Fruit fly (Drosophila melanogaster) whole organism, embryonic: ENCODE measurements around the gene CG32161.

Source experiments
- Bgb ChIP-seq: fragments of 200-800 bp; sonication (Bioruptor generic); IDR thresholded peaks from 2 replicates; pipeline ENCODE4 v1.3.6; 2022; ENCODE audit warnings: missing biosample characterization, missing genetic modification characterization; ENCODE audit not compliant: partially characterized antibody
- CG10462 ChIP-seq: fragments of 200-800 bp; sonication (Bioruptor generic); optimal IDR thresholded peaks from 2 replicates; lab custom pipeline; 2016; ENCODE audit warnings: missing biosample characterization, missing genetic modification characterization
- CG10979 ChIP-seq: fragments of 200-800 bp; sonication (Bioruptor generic); optimal IDR thresholded peaks from 2 replicates; lab custom pipeline; 2018; ENCODE audit warnings: missing biosample characterization, mild to moderate bottlenecking, missing genetic modification characterization, moderate library complexity
- CG11504 ChIP-seq: fragments of 200-800 bp; sonication (Bioruptor generic); optimal IDR thresholded peaks from 3 replicates; lab custom pipeline; 2019; ENCODE audit warnings: missing biosample characterization, mild to moderate bottlenecking, missing genetic modification characterization, moderate library complexity
- CG14710 ChIP-seq: fragments of 200-800 bp; sonication (Bioruptor generic); optimal IDR thresholded peaks from 3 replicates; lab custom pipeline; 2019; ENCODE audit warnings: missing biosample characterization, mild to moderate bottlenecking, missing genetic modification characterization, moderate library complexity
- CG14860 ChIP-seq: fragments of 200-800 bp; sonication (Bioruptor generic); IDR thresholded peaks from 3 replicates; pipeline ENCODE4 v1.3.6; 2022; ENCODE audit warnings: missing biosample characterization, missing genetic modification characterization; ENCODE audit not compliant: partially characterized antibody
- CG15073 ChIP-seq: fragments of 200-800 bp; sonication (Bioruptor generic); optimal IDR thresholded peaks from 2 replicates; lab custom pipeline; 2016; ENCODE audit warnings: missing biosample characterization, missing genetic modification characterization
- CG15269 ChIP-seq: fragments of 200-800 bp; sonication (Bioruptor generic); optimal IDR thresholded peaks from 2 replicates; lab custom pipeline; 2018; ENCODE audit warnings: missing biosample characterization, mild to moderate bottlenecking, missing genetic modification characterization, moderate library complexity
- CG16863 ChIP-seq: fragments of 200-800 bp; sonication (Bioruptor generic); optimal IDR thresholded peaks from 3 replicates; lab custom pipeline; 2016; ENCODE audit warnings: missing biosample characterization, missing genetic modification characterization
- CG17385 ChIP-seq: fragments of 200-800 bp; sonication (Bioruptor generic); optimal IDR thresholded peaks from 3 replicates; lab custom pipeline; 2018; ENCODE audit warnings: missing biosample characterization, mild to moderate bottlenecking, missing genetic modification characterization
- CG17829 ChIP-seq: fragments of 200-800 bp; optimal IDR thresholded peaks from 2 replicates; lab custom pipeline; 2019; ENCODE audit warnings: missing biosample characterization, mild to moderate bottlenecking, missing genetic modification characterization, moderate library complexity
- CG17912 ChIP-seq: fragments of 200-800 bp; sonication (Bioruptor generic); optimal IDR thresholded peaks from 2 replicates; lab custom pipeline; 2018; ENCODE audit warnings: missing biosample characterization, mild to moderate bottlenecking, missing genetic modification characterization
- CG18262 ChIP-seq: fragments of 200-800 bp; optimal IDR thresholded peaks from 3 replicates; lab custom pipeline; 2019; ENCODE audit warnings: missing biosample characterization, mild to moderate bottlenecking, missing genetic modification characterization, moderate library complexity
- CG2678 ChIP-seq: fragments of 200-800 bp; sonication (Bioruptor generic); optimal IDR thresholded peaks from 3 replicates; lab custom pipeline; 2019; ENCODE audit warnings: missing biosample characterization, mild to moderate bottlenecking, missing genetic modification characterization, moderate library complexity
- CG31224 ChIP-seq: fragments of 200-800 bp; sonication (Bioruptor generic); IDR thresholded peaks from 2 replicates; pipeline ENCODE4 v1.3.6; 2022; ENCODE audit warnings: missing biosample characterization, missing genetic modification characterization
- CG33213 ChIP-seq: fragments of 200-800 bp; sonication (Bioruptor generic); optimal IDR thresholded peaks from 3 replicates; lab custom pipeline; 2016; ENCODE audit warnings: missing biosample characterization, missing genetic modification characterization
- CG8388 ChIP-seq: fragments of 200-800 bp; sonication (Bioruptor generic); optimal IDR thresholded peaks from 2 replicates; lab custom pipeline; 2019; ENCODE audit warnings: missing biosample characterization, mild to moderate bottlenecking, missing genetic modification characterization, moderate library complexity
- Dbx ChIP-seq: fragments of 200-800 bp; sonication (Bioruptor generic); IDR thresholded peaks from 3 replicates; pipeline ENCODE4 v1.3.6; 2022; ENCODE audit warnings: missing biosample characterization, missing genetic modification characterization
- Dip2 ChIP-seq: fragments of 200-800 bp; sonication (Bioruptor generic); IDR thresholded peaks from 2 replicates; pipeline ENCODE4 v1.3.6; 2022; ENCODE audit warnings: missing biosample characterization, missing genetic modification characterization
- Dll ChIP-seq: fragments of 200-800 bp; sonication (Bioruptor generic); IDR thresholded peaks from 4 replicates; pipeline ENCODE4 v1.3.6; 2022; ENCODE audit warnings: missing biosample characterization, missing genetic modification characterization; ENCODE audit not compliant: partially characterized antibody
- Doc3 ChIP-seq: fragments of 200-800 bp; sonication (Bioruptor generic); IDR thresholded peaks from 3 replicates; pipeline ENCODE4 v1.3.6; 2022; ENCODE audit warnings: missing biosample characterization, missing genetic modification characterization; ENCODE audit not compliant: partially characterized antibody
- Dref ChIP-seq: fragments of 200-800 bp; sonication (Bioruptor generic); IDR thresholded peaks from 2 replicates; pipeline ENCODE4 v1.3.6; 2022; ENCODE audit warnings: missing biosample characterization, missing genetic modification characterization
- Fer1 ChIP-seq: fragments of 200-800 bp; sonication (Bioruptor generic); optimal IDR thresholded peaks from 2 replicates; lab custom pipeline; 2017; ENCODE audit warnings: missing biosample characterization, mild to moderate bottlenecking, missing genetic modification characterization
- GATAe ChIP-seq: fragments of 200-800 bp; sonication (Bioruptor generic); conservative IDR thresholded peaks from 2 replicates; pipeline ENCODE4 v1.3.6; 2022; ENCODE audit warnings: missing biosample characterization, missing genetic modification characterization
- Hr51 ChIP-seq, 2 experiments: fragments of 200-800 bp; sonication (Bioruptor generic); optimal IDR thresholded peaks; 2 replicates in 1 of 2; 3 replicates in 1 of 2; lab custom pipeline; 2016 to 2018; ENCODE audit warnings: missing biosample characterization in 2 of 2, missing genetic modification characterization in 2 of 2, mild to moderate bottlenecking in 1 of 2, moderate library complexity in 1 of 2
- Lim3 ChIP-seq: fragments of 200-800 bp; sonication (Bioruptor generic); IDR thresholded peaks from 2 replicates; pipeline ENCODE4 v1.3.6; 2022; ENCODE audit warnings: missing biosample characterization, missing genetic modification characterization
- MTF-1 ChIP-seq: fragments of 200-800 bp; sonication (Bioruptor generic); optimal IDR thresholded peaks from 2 replicates; lab custom pipeline; 2018; ENCODE audit warnings: missing biosample characterization, mild to moderate bottlenecking, missing genetic modification characterization, borderline replicate concordance
- Mrtf ChIP-seq: fragments of 200-800 bp; sonication (Bioruptor generic); IDR thresholded peaks from 3 replicates; pipeline ENCODE4 v1.3.6; 2022; ENCODE audit warnings: missing biosample characterization, missing genetic modification characterization
- NK7.1 ChIP-seq: fragments of 200-800 bp; sonication (Bioruptor generic); optimal IDR thresholded peaks from 3 replicates; lab custom pipeline; 2016; ENCODE audit warnings: missing biosample characterization, missing genetic modification characterization
- NfI ChIP-seq: fragments of 200-800 bp; sonication (Bioruptor generic); optimal IDR thresholded peaks from 3 replicates; lab custom pipeline; 2018; ENCODE audit warnings: missing biosample characterization, mild to moderate bottlenecking, missing genetic modification characterization, moderate library complexity
- Opbp ChIP-seq: fragments of 200-800 bp; sonication (Bioruptor generic); IDR thresholded peaks from 3 replicates; pipeline ENCODE4 v1.3.6; 2022; ENCODE audit warnings: missing biosample characterization, missing genetic modification characterization; ENCODE audit not compliant: partially characterized antibody
- Optix ChIP-seq: fragments of 200-800 bp; sonication (Bioruptor generic); IDR thresholded peaks from 3 replicates; pipeline ENCODE4 v1.3.6; 2022; ENCODE audit warnings: missing biosample characterization, missing genetic modification characterization
- Taf1 ChIP-seq: fragments of 200-800 bp; sonication (Bioruptor generic); IDR thresholded peaks from 2 replicates; pipeline ENCODE4 v1.3.6; 2022; ENCODE audit warnings: missing biosample characterization, missing genetic modification characterization
- ac ChIP-seq: fragments of 200-800 bp; sonication (Bioruptor generic); optimal IDR thresholded peaks from 3 replicates; lab custom pipeline; 2017; ENCODE audit warnings: missing biosample characterization, mild to moderate bottlenecking, missing genetic modification characterization
- ash1 ChIP-seq: fragments of 200-800 bp; sonication (Bioruptor generic); optimal IDR thresholded peaks from 2 replicates; lab custom pipeline; 2018; ENCODE audit warnings: missing biosample characterization, mild to moderate bottlenecking, missing genetic modification characterization
- bowl ChIP-seq: fragments of 200-800 bp; sonication (Bioruptor generic); IDR thresholded peaks from 2 replicates; pipeline ENCODE4 v1.3.6; 2022; ENCODE audit warnings: missing biosample characterization, missing genetic modification characterization
- br ChIP-seq: fragments of >200 bp; optimal IDR thresholded peaks from 2 replicates; lab custom pipeline; 2017
- btn ChIP-seq: fragments of 200-800 bp; sonication (Bioruptor generic); optimal IDR thresholded peaks from 2 replicates; lab custom pipeline; 2016; ENCODE audit warnings: missing biosample characterization, missing genetic modification characterization
- chn ChIP-seq: fragments of 200-800 bp; sonication (Bioruptor generic); optimal IDR thresholded peaks from 2 replicates; lab custom pipeline; 2016; ENCODE audit warnings: missing biosample characterization, missing genetic modification characterization
- emc ChIP-seq: fragments of 200-800 bp; sonication (Bioruptor generic); optimal IDR thresholded peaks from 2 replicates; lab custom pipeline; 2016; ENCODE audit warnings: missing biosample characterization, missing genetic modification characterization
- exex ChIP-seq: fragments of 200-800 bp; sonication (Bioruptor generic); optimal IDR thresholded peaks from 4 replicates; lab custom pipeline; 2018; ENCODE audit warnings: missing biosample characterization, mild to moderate bottlenecking, missing genetic modification characterization, moderate library complexity
- ftz-f1 ChIP-seq: fragments of 200-800 bp; sonication (Bioruptor generic); optimal IDR thresholded peaks from 2 replicates; lab custom pipeline; 2016; ENCODE audit warnings: missing biosample characterization, missing genetic modification characterization
- gt ChIP-seq: fragments of 200-800 bp; sonication (Bioruptor generic); IDR thresholded peaks from 2 replicates; pipeline ENCODE4 v1.3.6; 2022; ENCODE audit warnings: missing biosample characterization, missing genetic modification characterization
- kay ChIP-seq: fragments of 200-800 bp; sonication (Bioruptor generic); optimal IDR thresholded peaks from 2 replicates; lab custom pipeline; 2016; ENCODE audit warnings: missing biosample characterization, missing genetic modification characterization
- nerfin-2 ChIP-seq: fragments of 200-800 bp; sonication (Bioruptor generic); IDR thresholded peaks from 2 replicates; pipeline ENCODE4 v1.3.6; 2022; ENCODE audit warnings: missing biosample characterization, missing genetic modification characterization; ENCODE audit not compliant: partially characterized antibody
- pnt ChIP-seq: fragments of 200-800 bp; sonication (Bioruptor generic); optimal IDR thresholded peaks from 3 replicates; lab custom pipeline; 2016; ENCODE audit warnings: missing biosample characterization, missing genetic modification characterization
- sens-2 ChIP-seq: fragments of 200-800 bp; sonication (Bioruptor generic); IDR thresholded peaks from 2 replicates; pipeline ENCODE4 v1.3.6; 2022; ENCODE audit warnings: missing biosample characterization, missing genetic modification characterization
- ssp ChIP-seq: fragments of 200-800 bp; sonication (Bioruptor generic); IDR thresholded peaks from 2 replicates; pipeline ENCODE4 v1.3.6; 2022; ENCODE audit warnings: missing biosample characterization, missing genetic modification characterization
- stc ChIP-seq: fragments of 200-800 bp; sonication (Bioruptor generic); IDR thresholded peaks from 2 replicates; pipeline ENCODE4 v1.3.6; 2022; ENCODE audit warnings: missing biosample characterization, missing genetic modification characterization
- tgo ChIP-seq: fragments of 200-800 bp; sonication (Bioruptor generic); IDR thresholded peaks from 3 replicates; pipeline ENCODE4 v1.3.6; 2022; ENCODE audit warnings: missing biosample characterization, missing genetic modification characterization
- unc-4 ChIP-seq: fragments of 200-800 bp; sonication (Bioruptor generic); IDR thresholded peaks from 2 replicates; pipeline ENCODE4 v1.3.6; 2022; ENCODE audit warnings: missing biosample characterization, missing genetic modification characterization; ENCODE audit not compliant: partially characterized antibody

CG32161 gene

DNA sequence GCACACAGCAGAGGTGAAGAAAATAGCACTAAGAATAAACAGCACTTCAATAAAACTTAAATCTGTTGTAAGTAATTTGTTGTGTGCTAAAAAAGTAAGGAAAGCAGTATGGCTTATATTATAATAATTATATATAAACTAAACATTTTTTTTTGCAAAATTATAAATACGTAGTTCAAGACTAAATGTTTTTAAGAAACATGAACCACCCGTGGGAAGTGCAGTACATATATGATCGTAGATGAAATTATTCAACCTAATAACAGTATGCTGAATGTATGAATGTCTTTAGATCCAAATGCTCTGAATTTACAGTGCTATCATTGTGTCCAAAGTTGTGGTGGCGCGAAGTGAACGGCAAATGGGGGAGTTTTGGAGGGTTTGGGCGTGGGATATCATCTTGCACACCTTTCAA lies 24.7 kb downstream of the CG32161 start (continued):
- TF ChIP-seq gt (GFP tag; lab: Robert Waterston, UW) (no peak), Lim3 (GFP tag; lab: Robert Waterston, UW) (no peak), Doc3 (no peak), ash1 (GFP tag; lab: Kevin White, UChicago) (no peak), Hr51 (GFP tag; optimal IDR thresholded peaks at IDR 0.05; lab: Kevin White, UChicago) (peak in 1 of 2 experiments; percentile 54), GATAe (GFP tag; lab: Robert Waterston, UW) (no peak), Opbp (GFP tag; lab: Robert Waterston, UW) (no peak), CG8388 (GFP tag; lab: Kevin White, UChicago) (peak; percentile 14), Dll (no peak), ac (GFP tag; lab: Kevin White, UChicago) (no peak), CG18262 (tag; lab: Kevin White, UChicago) (peak; percentile 63), tgo (GFP tag; lab: Robert Waterston, UW) (no peak; the same call in 2 of the 3 replicates), CG11504 (peak; percentile 72), Optix (GFP tag; lab: Robert Waterston, UW) (no peak), CG16863 (GFP tag; lab: Kevin White, UChicago) (no peak), chn (GFP tag; lab: Kevin White, UChicago) (no peak), MTF-1 (no peak), CG31224 (GFP tag; lab: Robert Waterston, UW) (no peak), br (no peak), unc-4 (GFP tag; lab: Robert Waterston, UW) (no peak), CG17912 (GFP tag; lab: Kevin White, UChicago) (no peak), kay (no peak), ftz-f1 (GFP tag; lab: Kevin White, UChicago) (no peak), Bgb (GFP tag; lab: Robert Waterston, UW) (no peak), CG15073 (GFP tag; lab: Kevin White, UChicago) (no peak), Mrtf (GFP tag; lab: Robert Waterston, UW) (no peak), Taf1 (GFP tag; lab: Robert Waterston, UW) (no peak), CG10462 (GFP tag; lab: Kevin White, UChicago) (no peak), stc (GFP tag; lab: Robert Waterston, UW) (no peak), CG33213 (GFP tag; lab: Kevin White, UChicago) (no peak), CG17829 (tag; lab: Kevin White, UChicago) (peak; percentile 12), CG15269 (tag; lab: Kevin White, UChicago) (peak; percentile 19), Dbx (GFP tag; lab: Robert Waterston, UW) (0 out of 3 replicates have a peak, but pooled peaks have one; percentile 7), CG2678 (tag; lab: Kevin White, UChicago) (peak; percentile 62), btn (GFP tag; lab: Kevin White, UChicago) (no peak), CG17385 (GFP tag; lab: Kevin White, UChicago) (no peak), CG14710 (tag; lab: Kevin White, UChicago) (peak; percentile 16), emc (GFP tag; lab: Kevin White, UChicago) (no peak), NK7.1 (GFP tag; lab: Kevin White, UChicago) (no peak), Fer1 (GFP tag; lab: Kevin White, UChicago) (peak; percentile 15), Dip2 (no peak), bowl (no peak), Dref (GFP tag; lab: Robert Waterston, UW) (no peak), ssp (GFP tag; lab: Robert Waterston, UW) (no peak), CG14860 (GFP tag; lab: Robert Waterston, UW) (no peak), CG10979 (peak; percentile 47), NfI (GFP tag; lab: Kevin White, UChicago) (no peak), sens-2 (GFP tag; lab: Robert Waterston, UW) (no peak), pnt (no peak), exex (tag; lab: Kevin White, UChicago) (no peak), nerfin-2 (GFP tag; lab: Robert Waterston, UW) (no peak)
